Fruit fly (Drosophila melanogaster): Measurements from ENCODE around the gene Vps60.
A peak's percentile ranks its signal among the peaks of the same experiment; 100 is the strongest.

The Vps60 gene

DNA sequence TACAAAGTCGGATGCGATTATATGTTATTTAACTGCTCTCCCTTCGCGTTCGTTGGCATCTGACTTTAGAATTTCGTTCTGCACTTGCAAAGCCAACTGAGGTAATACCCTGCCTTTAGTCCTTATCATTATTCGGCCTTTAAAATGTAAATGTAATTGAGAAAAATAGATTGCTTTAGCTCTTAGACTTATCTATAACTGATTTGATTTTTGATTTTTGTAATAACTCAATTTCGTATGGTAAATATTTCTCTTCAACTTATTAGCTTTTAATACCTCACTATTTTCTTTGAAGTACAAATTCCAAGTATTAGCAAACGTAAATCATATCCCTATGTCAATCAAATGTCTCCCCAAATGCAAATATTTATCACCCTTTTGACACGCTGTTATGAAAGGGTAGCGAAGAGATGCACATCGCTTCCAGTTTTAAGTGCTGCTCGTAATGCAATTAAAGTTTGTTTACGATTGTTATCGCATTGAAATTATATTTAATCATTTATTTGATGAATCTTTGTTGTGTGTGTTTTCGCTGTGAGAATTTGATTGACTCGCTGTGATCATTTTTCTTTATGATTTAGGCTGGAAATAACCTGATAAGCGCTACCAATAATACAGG, 2.9 kb upstream of the Vps60 start (continued):
- no peak for TF ChIP-seq CG3838 (GFP tag; optimal IDR thresholded peaks at IDR 0.05)
- no peak for TF ChIP-seq tio (GFP tag; optimal IDR thresholded peaks at IDR 0.05)
- peak in 1 of 2 experiments; percentile 42 for TF ChIP-seq Eip74EF (GFP tag; optimal IDR thresholded peaks at IDR 0.05)
- no peak for TF ChIP-seq CG7271 (tag; optimal IDR thresholded peaks at IDR 0.05)
- no peak for TF ChIP-seq caup (GFP tag; optimal IDR thresholded peaks at IDR 0.05; ENCODE audit: severe bottlenecking)
- TF ChIP-seq CG5245 (GFP tag; optimal IDR thresholded peaks at IDR 0.05), result no peak
- no peak for TF ChIP-seq CG1603 (tag; optimal IDR thresholded peaks at IDR 0.05)
- peak; percentile 82 for TF ChIP-seq D19A (tag; optimal IDR thresholded peaks at IDR 0.05)
- no peak for TF ChIP-seq nmo (GFP tag; optimal IDR thresholded peaks at IDR 0.05)
- TF ChIP-seq Ets65A (GFP tag), result peak; percentile 16
- TF ChIP-seq Awh (GFP tag; IDR thresholded peaks at IDR 0.05), result no peak
- peak in 1 of 2 experiments; percentile 28 for TF ChIP-seq Hr78 (GFP tag; optimal IDR thresholded peaks at IDR 0.05)
- TF ChIP-seq chif (GFP tag; optimal IDR thresholded peaks at IDR 0.05), result no peak
- no peak for TF ChIP-seq Lpt (GFP tag; optimal IDR thresholded peaks at IDR 0.05)
- TF ChIP-seq sima (GFP tag; optimal IDR thresholded peaks at IDR 0.05), result no peak
- no peak for TF ChIP-seq schlank (tag; optimal IDR thresholded peaks at IDR 0.05)
- no peak for TF ChIP-seq trh (GFP tag; optimal IDR thresholded peaks at IDR 0.05)
- TF ChIP-seq CG3726 (GFP tag; IDR thresholded peaks at IDR 0.05), result no peak
- TF ChIP-seq H2.0 (GFP tag; IDR thresholded peaks at IDR 0.05), result no peak
- TF ChIP-seq Rx (GFP tag; IDR thresholded peaks at IDR 0.05), result no peak
- peak; percentile 10 for TF ChIP-seq gem (tag; optimal IDR thresholded peaks at IDR 0.05)
- no peak for TF ChIP-seq ap (GFP tag; IDR thresholded peaks at IDR 0.05)
- TF ChIP-seq tup (GFP tag; optimal IDR thresholded peaks at IDR 0.05), result no peak
- TF ChIP-seq fd102C (GFP tag; optimal IDR thresholded peaks at IDR 0.05), result no peak
- TF ChIP-seq cas (GFP tag; IDR thresholded peaks at IDR 0.05), result no peak
- TF ChIP-seq Oli (tag; optimal IDR thresholded peaks at IDR 0.05), result no peak

DNA sequence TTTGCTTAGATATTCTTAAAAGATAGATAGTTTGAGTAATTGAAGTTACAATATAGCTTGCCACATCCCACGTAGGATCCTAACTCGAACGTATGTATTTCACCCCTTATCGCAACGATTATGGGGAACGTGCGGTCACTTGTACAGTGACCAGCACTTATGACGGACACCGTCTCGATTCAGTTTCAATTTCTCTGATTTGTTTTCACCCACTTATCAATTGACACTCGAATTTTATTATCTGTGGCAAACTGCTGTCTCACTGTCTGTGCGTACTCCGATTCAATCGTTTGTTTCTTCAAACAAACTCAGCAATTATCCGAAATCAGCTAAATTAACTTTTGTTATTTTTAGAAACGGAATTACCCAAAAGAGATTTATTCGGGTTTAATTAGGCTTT, 1.5 kb upstream of the Vps60 start:
- no peak for TF ChIP-seq Stat92E (GFP tag; optimal IDR thresholded peaks at IDR 0.05)
- no peak for TF ChIP-seq CG6654 (GFP tag; optimal IDR thresholded peaks at IDR 0.05)
- TF ChIP-seq amos (GFP tag; IDR thresholded peaks at IDR 0.05; ENCODE audit: partially characterized antibody), result no peak
- no peak for TF ChIP-seq Max (GFP tag; optimal IDR thresholded peaks at IDR 0.05)
- no peak for TF ChIP-seq CG42726 (GFP tag; IDR thresholded peaks at IDR 0.05; ENCODE audit: partially characterized antibody)
- no peak for TF ChIP-seq nerfin-2 (GFP tag; IDR thresholded peaks at IDR 0.05; ENCODE audit: partially characterized antibody)
- peak; percentile 7 for TF ChIP-seq Hey (tag; optimal IDR thresholded peaks at IDR 0.05)
- TF ChIP-seq ssp (GFP tag; IDR thresholded peaks at IDR 0.05), result no peak
- TF ChIP-seq Eip74EF (GFP tag; optimal IDR thresholded peaks at IDR 0.05), result peak in 1 of 2 experiments; percentile 67
- TF ChIP-seq CG31224 (GFP tag; IDR thresholded peaks at IDR 0.05), result no peak
- no peak for TF ChIP-seq CG5953 (GFP tag; IDR thresholded peaks at IDR 0.05)
- TF ChIP-seq grau (tag; optimal IDR thresholded peaks at IDR 0.05), result peak; percentile 48
- no peak for TF ChIP-seq pum (GFP tag; optimal IDR thresholded peaks at IDR 0.05)
- TF ChIP-seq eve (GFP tag; optimal IDR thresholded peaks at IDR 0.05), result peak in 1 of 2 experiments; percentile 12
- TF ChIP-seq CG4282 (GFP tag; optimal IDR thresholded peaks at IDR 0.05), result no peak
- TF ChIP-seq br (optimal IDR thresholded peaks at IDR 0.05), result no peak
- TF ChIP-seq CG7963 (GFP tag; IDR thresholded peaks at IDR 0.05; ENCODE audit: partially characterized antibody), result no peak
- no peak for TF ChIP-seq CG12219 (GFP tag; optimal IDR thresholded peaks at IDR 0.05)
- no peak for TF ChIP-seq Atf3 (GFP tag; optimal IDR thresholded peaks at IDR 0.05)
- TF ChIP-seq aop (GFP tag; IDR thresholded peaks at IDR 0.05), result no peak
- peak; percentile 11 for TF ChIP-seq grn (GFP tag; optimal IDR thresholded peaks at IDR 0.05)
- no peak for TF ChIP-seq lola (GFP tag; optimal IDR thresholded peaks at IDR 0.05)
- no peak for TF ChIP-seq mirr (GFP tag; optimal IDR thresholded peaks at IDR 0.05)
- no peak for TF ChIP-seq Bteb2 (GFP tag; optimal IDR thresholded peaks at IDR 0.05)
- TF ChIP-seq CG7839 (tag; optimal IDR thresholded peaks at IDR 0.05), result no peak
- TF ChIP-seq CG11695 (GFP tag; IDR thresholded peaks at IDR 0.05), result 0 out of 3 replicates have a peak, but pooled peaks have one; percentile 22

Measured in whole organism, embryonic.